Worm (Caenorhabditis elegans) whole organism, L1 larva: ENCODE results near the gene Y32F6B.9.

ENCODE experiments used
- C16A3.4 ChIP-seq: fragments of 150-350 bp; optimal IDR thresholded peaks from 2 replicates; lab custom pipeline; 2014; ENCODE audit warnings: missing biosample characterization, missing genetic modification characterization
- F16B12.6 ChIP-seq: fragments of 150-350 bp; optimal IDR thresholded peaks from 2 replicates; lab custom pipeline; 2014; ENCODE audit warnings: missing biosample characterization, missing genetic modification characterization
- Y116A8C.19 ChIP-seq: sonication (generic microtip); optimal IDR thresholded peaks from 2 replicates; lab custom pipeline; 2016; ENCODE audit warnings: missing compliant biosample characterization, missing genetic modification characterization, borderline replicate concordance
- alr-1 ChIP-seq: fragments of 200-800 bp; sonication (Bioruptor generic); optimal IDR thresholded peaks from 2 replicates; lab custom pipeline; 2018; ENCODE audit warnings: borderline replicate concordance, mild to moderate bottlenecking, missing genetic modification characterization, missing compliant biosample characterization
- aly-2 ChIP-seq: fragments of 150-350 bp; optimal IDR thresholded peaks from 2 replicates; lab custom pipeline; 2014; ENCODE audit warnings: missing biosample characterization, missing genetic modification characterization
- ceh-63 ChIP-seq: fragments of 200-800 bp; sonication (Bioruptor generic); optimal IDR thresholded peaks from 2 replicates; lab custom pipeline; 2018; ENCODE audit warnings: mild to moderate bottlenecking, missing genetic modification characterization, missing compliant biosample characterization
- ceh-8 ChIP-seq: fragments of 200-800 bp; sonication (Bioruptor generic); optimal IDR thresholded peaks from 2 replicates; lab custom pipeline; 2018; ENCODE audit warnings: mild to moderate bottlenecking, missing genetic modification characterization, moderate library complexity, missing compliant biosample characterization
- ceh-82 ChIP-seq, 3 experiments: fragments of 150-350 bp in 1 of 3; sonication (generic microtip) in 2 of 3; optimal IDR thresholded peaks; 2 replicates each; lab custom pipeline; 2014 to 2017; ENCODE audit warnings: missing biosample characterization in 3 of 3, missing genetic modification characterization in 3 of 3
- ceh-88 ChIP-seq: fragments of 200-800 bp; sonication (Bioruptor generic); IDR thresholded peaks from 2 replicates; pipeline ENCODE4 v1.3.6; 2022; ENCODE audit warnings: missing genetic modification characterization, missing compliant biosample characterization
- dpl-1 ChIP-seq, 3 experiments: fragments of 150-350 bp in 2 of 3; sonication (generic microtip) in 1 of 3; optimal IDR thresholded peaks; 2 replicates each; lab custom pipeline; 2014 to 2017; ENCODE audit warnings: missing biosample characterization in 3 of 3, missing genetic modification characterization in 3 of 3, missing genetic modification reagents in 3 of 3
- efl-1 ChIP-seq, 4 experiments: fragments of 150-350 bp; optimal IDR thresholded peaks in 3 of 4; peaks in 1 of 4; 1 replicate in 1 of 4; 2 replicates in 3 of 4; lab custom pipeline; 2014; ENCODE audit warnings: missing biosample characterization in 2 of 4, missing genetic modification characterization in 2 of 4, missing genetic modification reagents in 2 of 4
- efl-3 ChIP-seq: fragments of 200-800 bp; sonication (Bioruptor generic); optimal IDR thresholded peaks from 2 replicates; lab custom pipeline; 2018; ENCODE audit warnings: mild to moderate bottlenecking, missing genetic modification characterization, missing compliant biosample characterization
- egl-13 ChIP-seq: sonication (generic microtip); optimal IDR thresholded peaks from 2 replicates; lab custom pipeline; 2016; ENCODE audit warnings: missing genotype, missing genetic modification reagents, missing genetic modification characterization, missing compliant biosample characterization
- egl-27 ChIP-seq, 2 experiments: fragments of 150-350 bp in 1 of 2; sonication (generic microtip); optimal IDR thresholded peaks; 3 replicates each; lab custom pipeline; 2017 to 2018; ENCODE audit warnings: missing biosample characterization in 2 of 2, missing genetic modification characterization in 2 of 2, missing genetic modification reagents in 2 of 2
- elt-3 ChIP-seq, 6 experiments: fragments of 150-350 bp in 1 of 6; sonication (generic microtip); optimal IDR thresholded peaks; 2 replicates each; lab custom pipeline; 2017 to 2018; ENCODE audit warnings: missing biosample characterization in 6 of 6, missing genetic modification characterization in 6 of 6, inconsistent platforms in 1 of 6
- ets-5 ChIP-seq: fragments of 200-800 bp; sonication (Bioruptor generic); IDR thresholded peaks from 2 replicates; pipeline ENCODE4 v1.3.6; 2022; ENCODE audit warnings: missing genetic modification characterization, missing compliant biosample characterization
- fkh-10 ChIP-seq: sonication (generic microtip); optimal IDR thresholded peaks from 2 replicates; lab custom pipeline; 2017; ENCODE audit warnings: missing biosample characterization, missing genetic modification reagents, missing genetic modification characterization
- fkh-8 ChIP-seq: sonication (generic microtip); optimal IDR thresholded peaks from 2 replicates; lab custom pipeline; 2016; ENCODE audit warnings: mild to moderate bottlenecking, missing genetic modification characterization, missing compliant biosample characterization
- hpl-2 ChIP-seq: fragments of 150-350 bp; optimal IDR thresholded peaks from 2 replicates; lab custom pipeline; 2014; ENCODE audit warnings: missing biosample characterization, missing genetic modification reagents, missing genetic modification characterization
- jun-1 ChIP-seq: fragments of 150-350 bp; optimal IDR thresholded peaks from 2 replicates; lab custom pipeline; 2014; ENCODE audit warnings: missing biosample characterization, missing genetic modification reagents, missing genetic modification characterization
- lin-13 ChIP-seq: fragments of 150-350 bp; optimal IDR thresholded peaks from 2 replicates; lab custom pipeline; 2014; ENCODE audit warnings: missing biosample characterization, missing genetic modification reagents, missing genetic modification characterization
- lin-14 ChIP-seq: fragments of 200-800 bp; sonication (Bioruptor generic); optimal IDR thresholded peaks from 2 replicates; lab custom pipeline; 2018; ENCODE audit warnings: mild to moderate bottlenecking, missing genetic modification characterization, moderate library complexity, missing compliant biosample characterization
- lin-35 ChIP-seq, 2 experiments: fragments of 150-350 bp; optimal IDR thresholded peaks; 2 replicates each; lab custom pipeline; 2014; ENCODE audit warnings: missing biosample characterization in 2 of 2, missing genetic modification characterization in 2 of 2, missing genetic modification reagents in 2 of 2
- lir-3 ChIP-seq: sonication (generic microtip); optimal IDR thresholded peaks from 2 replicates; lab custom pipeline; 2016; ENCODE audit warnings: mild to moderate bottlenecking, missing genetic modification characterization, moderate library complexity, missing compliant biosample characterization; ENCODE audit not compliant: poor library complexity
- nhr-11 ChIP-seq: fragments of 150-350 bp; optimal IDR thresholded peaks from 2 replicates; lab custom pipeline; 2014; ENCODE audit warnings: missing biosample characterization, missing genetic modification characterization
- nhr-12 ChIP-seq: sonication (generic microtip); optimal IDR thresholded peaks from 2 replicates; lab custom pipeline; 2017; ENCODE audit warnings: missing biosample characterization, missing genetic modification characterization
- nhr-20 ChIP-seq: sonication (generic microtip); optimal IDR thresholded peaks from 2 replicates; lab custom pipeline; 2016; ENCODE audit warnings: mild to moderate bottlenecking, missing genetic modification characterization, missing compliant biosample characterization
- nhr-237 ChIP-seq: fragments of 150-350 bp; optimal IDR thresholded peaks from 2 replicates; lab custom pipeline; 2014; ENCODE audit warnings: missing biosample characterization, missing genetic modification characterization
- nhr-47 ChIP-seq: sonication (generic microtip); optimal IDR thresholded peaks from 2 replicates; lab custom pipeline; 2016; ENCODE audit warnings: mild to moderate bottlenecking, missing genetic modification characterization, moderate library complexity, missing compliant biosample characterization
- nhr-76 ChIP-seq: sonication (generic microtip); optimal IDR thresholded peaks from 2 replicates; lab custom pipeline; 2017; ENCODE audit warnings: missing biosample characterization, missing genetic modification characterization
- nhr-77 ChIP-seq: fragments of 150-350 bp; optimal IDR thresholded peaks from 2 replicates; lab custom pipeline; 2014; ENCODE audit warnings: missing biosample characterization, missing genetic modification characterization
- nhr-84 ChIP-seq: sonication (generic microtip); optimal IDR thresholded peaks from 2 replicates; lab custom pipeline; 2017; ENCODE audit warnings: missing biosample characterization, missing genetic modification characterization
- pax-3 ChIP-seq: fragments of 200-800 bp; sonication (Bioruptor generic); optimal IDR thresholded peaks from 2 replicates; lab custom pipeline; 2018; ENCODE audit warnings: mild to moderate bottlenecking, missing genetic modification characterization, moderate library complexity, missing compliant biosample characterization
- pqm-1 ChIP-seq: sonication (generic microtip); optimal IDR thresholded peaks from 3 replicates; lab custom pipeline; 2017; ENCODE audit warnings: missing biosample characterization, missing genetic modification characterization
- rnt-1 ChIP-seq: sonication (generic microtip); optimal IDR thresholded peaks from 2 replicates; lab custom pipeline; 2016; ENCODE audit warnings: mild to moderate bottlenecking, missing genetic modification characterization, moderate library complexity, missing compliant biosample characterization
- sox-4 ChIP-seq: sonication (generic microtip); optimal IDR thresholded peaks from 2 replicates; lab custom pipeline; 2016; ENCODE audit warnings: missing genetic modification characterization, missing compliant biosample characterization
- sptf-1 ChIP-seq: fragments of 150-350 bp; optimal IDR thresholded peaks from 2 replicates; lab custom pipeline; 2014; ENCODE audit warnings: missing biosample characterization, missing genetic modification characterization
- sup-37 ChIP-seq: fragments of 200-800 bp; sonication (Bioruptor generic); optimal IDR thresholded peaks from 2 replicates; lab custom pipeline; 2018; ENCODE audit warnings: mild to moderate bottlenecking, missing genetic modification characterization, missing compliant biosample characterization
- swsn-7 ChIP-seq: sonication (generic microtip); optimal IDR thresholded peaks from 2 replicates; lab custom pipeline; 2016; ENCODE audit warnings: missing genetic modification characterization, missing compliant biosample characterization
- unc-130 ChIP-seq: fragments of 150-350 bp; optimal IDR thresholded peaks from 2 replicates; lab custom pipeline; 2017; ENCODE audit warnings: missing biosample characterization, missing genetic modification characterization, inconsistent platforms
- unc-30 ChIP-seq: sonication (generic microtip); optimal IDR thresholded peaks from 2 replicates; lab custom pipeline; 2017; ENCODE audit warnings: missing biosample characterization, missing genetic modification characterization
- unc-62 ChIP-seq: fragments of 150-350 bp; optimal IDR thresholded peaks from 2 replicates; lab custom pipeline; 2014; ENCODE audit warnings: missing biosample characterization, missing genetic modification reagents, missing genetic modification characterization
- unc-86 ChIP-seq: sonication (generic microtip); optimal IDR thresholded peaks from 2 replicates; lab custom pipeline; 2016; ENCODE audit warnings: missing genetic modification characterization, missing compliant biosample characterization
- xbp-1 ChIP-seq: sonication (generic microtip); optimal IDR thresholded peaks from 2 replicates; lab custom pipeline; 2016; ENCODE audit warnings: missing genetic modification characterization, missing compliant biosample characterization
- zag-1 ChIP-seq: fragments of 150-350 bp; optimal IDR thresholded peaks from 2 replicates; lab custom pipeline; 2014; ENCODE audit warnings: missing biosample characterization, missing genetic modification characterization
- zip-4 ChIP-seq: fragments of 200-800 bp; sonication (Bioruptor generic); optimal IDR thresholded peaks from 2 replicates; lab custom pipeline; 2018; ENCODE audit warnings: mild to moderate bottlenecking, missing genetic modification characterization, moderate library complexity, missing compliant biosample characterization
- ztf-11 ChIP-seq, 2 experiments: sonication (generic microtip); optimal IDR thresholded peaks; 2 replicates each; lab custom pipeline; 2016 to 2017; ENCODE audit warnings: missing genetic modification characterization in 2 of 2, missing biosample characterization in 1 of 2, missing compliant biosample characterization in 1 of 2

The Y32F6B.9 gene

ce11 chrV:10465478-10465877 is 13.0 kb upstream of the Y32F6B.9 start (continued):
- no peak for TF ChIP-seq jun-1 (tag; lab: Kevin White, UChicago)
- no peak for TF ChIP-seq unc-130 (tag; lab: Kevin White, UChicago)
- TF ChIP-seq efl-3: no peak
- TF ChIP-seq Y116A8C.19 (tag; lab: Kevin White, UChicago): no peak
- peak; percentile 42 for TF ChIP-seq lir-3
- no peak for TF ChIP-seq nhr-237 (tag; lab: Kevin White, UChicago)
- TF ChIP-seq aly-2 (tag; lab: Kevin White, UChicago): no peak
- TF ChIP-seq nhr-12 (tag; lab: Kevin White, UChicago): no peak
- peak; percentile 71 for TF ChIP-seq lin-14 (GFP tag; lab: Kevin White, UChicago)
- no peak for TF ChIP-seq C16A3.4
- TF ChIP-seq unc-62 (GFP tag; lab: Kevin White, UChicago): no peak
- TF ChIP-seq ceh-82 (tag; optimal IDR thresholded peaks at IDR 0.05; lab: Kevin White, UChicago): no peak
- peak; percentile 2 for TF ChIP-seq pax-3 (tag; lab: Kevin White, UChicago)
- TF ChIP-seq nhr-47 (tag; lab: Kevin White, UChicago): peak; percentile 73
- no peak for TF ChIP-seq efl-1 (optimal IDR thresholded peaks at IDR 0.05; lab: Kevin White, UChicago)
- TF ChIP-seq efl-1 (GFP tag; optimal IDR thresholded peaks at IDR 0.05 in 1 of 2; lab: Kevin White, UChicago): peak in 1 of 2 experiments; percentile 7
- no peak for TF ChIP-seq lin-13 (GFP tag; lab: Kevin White, UChicago)
- no peak for TF ChIP-seq hpl-2 (GFP tag; lab: Kevin White, UChicago)
- TF ChIP-seq unc-30 (tag; lab: Kevin White, UChicago): no peak
- peak; percentile 34 for TF ChIP-seq swsn-7 (tag; lab: Kevin White, UChicago)
- no peak for TF ChIP-seq lin-35 (GFP tag; optimal IDR thresholded peaks at IDR 0.05; lab: Kevin White, UChicago)
- TF ChIP-seq, all 84 proteins: peak for 15

- TF ChIP-seq egl-27 (tag; optimal IDR thresholded peaks at IDR 0.05; lab: Kevin White, UChicago) (peak; percentile 92 to 99), nhr-77 (tag; lab: Kevin White, UChicago) (peak; percentile 96), fkh-10 (GFP tag; lab: Kevin White, UChicago) (peak; percentile 95), F16B12.6 (tag; lab: Kevin White, UChicago) (peak; percentile 24), zag-1 (tag; lab: Kevin White, UChicago) (peak; percentile 93), sup-37 (peak; percentile 15), nhr-76 (tag; lab: Kevin White, UChicago) (peak; percentile 47), lin-13 (GFP tag; lab: Kevin White, UChicago) (peak; percentile 89), nhr-237 (tag; lab: Kevin White, UChicago) (peak; percentile 96), zip-4 (peak; percentile 56), unc-130 (tag; lab: Kevin White, UChicago) (peak; percentile 74), ceh-88 (GFP tag; lab: Robert Waterston, UW) (peak; percentile 72; the same call in 1 of the 2 replicates), efl-1 (optimal IDR thresholded peaks at IDR 0.05; lab: Kevin White, UChicago) (peak; percentile 85 to 91), efl-1 (GFP tag; optimal IDR thresholded peaks at IDR 0.05 in 1 of 2; lab: Kevin White, UChicago) (peak; percentile 55 to 96), elt-3 (tag; optimal IDR thresholded peaks at IDR 0.05; lab: Kevin White, UChicago) (peak in 4 of 6 experiments; percentile 90 to 97 (median 93)), nhr-11 (tag; lab: Kevin White, UChicago) (peak; percentile 93), efl-3 (no peak), ceh-63 (GFP tag; lab: Kevin White, UChicago) (no peak), lir-3 (peak; percentile 75), fkh-8 (tag; lab: Kevin White, UChicago) (peak; percentile 99), nhr-47 (tag; lab: Kevin White, UChicago) (peak; percentile 95), sox-4 (tag; lab: Kevin White, UChicago) (peak; percentile 80), xbp-1 (tag; lab: Kevin White, UChicago) (peak; percentile 86), ztf-11 (tag; optimal IDR thresholded peaks at IDR 0.05; lab: Kevin White, UChicago) (peak in 1 of 2 experiments; percentile 46), nhr-84 (tag; lab: Kevin White, UChicago) (no peak), lin-35 (GFP tag; optimal IDR thresholded peaks at IDR 0.05; lab: Kevin White, UChicago) (peak; percentile 85 to 88), pax-3 (tag; lab: Kevin White, UChicago) (peak; percentile 90), pqm-1 (tag; lab: Kevin White, UChicago) (peak; percentile 38), egl-13 (tag; lab: Kevin White, UChicago) (peak; percentile 93), alr-1 (no peak), sptf-1 (tag; lab: Kevin White, UChicago) (no peak), nhr-20 (tag; lab: Kevin White, UChicago) (peak; percentile 98), unc-86 (tag; lab: Kevin White, UChicago) (peak; percentile 95), rnt-1 (tag; lab: Kevin White, UChicago) (peak; percentile 89), ets-5 (GFP tag; lab: Robert Waterston, UW) (no peak), aly-2 (tag; lab: Kevin White, UChicago) (peak; percentile 78), dpl-1 (GFP tag; optimal IDR thresholded peaks at IDR 0.05; lab: Kevin White, UChicago) (peak; percentile 62 to 71 (median 64)), ceh-8 (peak; percentile 77), jun-1 (tag; lab: Kevin White, UChicago) (peak; percentile 92)
Observed at ce11 chrV:10466607-10467092, 11.8 kb upstream of the Y32F6B.9 start.
